In genomic region chrX:7728251-7729164, dm6 we compare ENCODE assay signal across 6 fruit fly cellular contexts.
A peak's percentile ranks its signal among the peaks of the same experiment; 100 is the strongest.
TF ChIP-seq lines count a peak whose summit lies in the region.

Gene NELF-B, minus strand, starts transcription at chrX:7728361.
Gene CG12155, plus strand, starts transcription at chrX:7728755.

- TF ChIP-seq CTCF in whole organism, embryonic (GFP tag; optimal IDR thresholded peaks at IDR 0.05; lab: Kevin White, UChicago), result no peak

TF ChIP-seq in Kc167, 6 proteins besides CTCF, POLR2A, EP300 and RAD21:
- TF ChIP-seq h (optimal IDR thresholded peaks at IDR 0.05; lab: Kevin White, UChicago) (peak; percentile 20), insv (optimal IDR thresholded peaks at IDR 0.05; lab: Kevin White, UChicago) (no peak)

TF ChIP-seq in whole organism, adult, 20 proteins besides CTCF, POLR2A, EP300 and RAD21 (continues in another document):
- TF ChIP-seq bab1 (GFP tag; optimal IDR thresholded peaks at IDR 0.05; lab: Kevin White, UChicago) (no peak), tj (GFP tag; optimal IDR thresholded peaks at IDR 0.05; lab: Kevin White, UChicago) (peak; percentile 50), Hr96 (GFP tag; optimal IDR thresholded peaks at IDR 0.05; lab: Kevin White, UChicago) (no peak), CG33017 (tag; optimal IDR thresholded peaks at IDR 0.05; lab: Kevin White, UChicago) (no peak), CG7045 (GFP tag; optimal IDR thresholded peaks at IDR 0.05; lab: Kevin White, UChicago) (peak; percentile 36), ovo (GFP tag; optimal IDR thresholded peaks at IDR 0.05; lab: Kevin White, UChicago) (peak; percentile 46), toe (GFP tag; optimal IDR thresholded peaks at IDR 0.05; lab: Kevin White, UChicago) (peak; percentile 49), CG1620 (GFP tag; optimal IDR thresholded peaks at IDR 0.05; lab: Kevin White, UChicago) (peak; percentile 61), pad (GFP tag; optimal IDR thresholded peaks at IDR 0.05; lab: Kevin White, UChicago) (peak; percentile 57), Mnt (GFP tag; optimal IDR thresholded peaks at IDR 0.05; lab: Kevin White, UChicago) (peak; percentile 37), CG14711 (tag; optimal IDR thresholded peaks at IDR 0.05; lab: Kevin White, UChicago) (peak; percentile 31), Clk (GFP tag; optimal IDR thresholded peaks at IDR 0.05; lab: Kevin White, UChicago) (no peak), CG5204 (GFP tag; optimal IDR thresholded peaks at IDR 0.05; lab: Kevin White, UChicago) (no peak), CG12768 (GFP tag; optimal IDR thresholded peaks at IDR 0.05; lab: Kevin White, UChicago) (peak; percentile 6), cic (GFP tag; optimal IDR thresholded peaks at IDR 0.05; lab: Kevin White, UChicago) (no peak), cnc (optimal IDR thresholded peaks at IDR 0.05; lab: Kevin White, UChicago) (no peak), CG7101 (tag; optimal IDR thresholded peaks at IDR 0.05; lab: Kevin White, UChicago) (peak; percentile 59), kay (GFP tag; lab: Kevin White, UChicago; ENCODE audit: borderline replicate concordance) (no peak)

TF ChIP-seq in whole organism, embryonic, 481 proteins besides CTCF, POLR2A, EP300 and RAD21 (continues in another document):
- no peak for TF ChIP-seq D (optimal IDR thresholded peaks at IDR 0.05; lab: Kevin White, UChicago)
- peak; percentile 42 for TF ChIP-seq D (GFP tag; optimal IDR thresholded peaks at IDR 0.05; lab: Kevin White, UChicago)
- no peak for TF ChIP-seq CG8089 (GFP tag; optimal IDR thresholded peaks at IDR 0.05; lab: Kevin White, UChicago)
- TF ChIP-seq Pdp1 (GFP tag; optimal IDR thresholded peaks at IDR 0.05; lab: Kevin White, UChicago), result peak; percentile 24 to 27
- no peak for TF ChIP-seq Trl (optimal IDR thresholded peaks at IDR 0.05; lab: Kevin White, UChicago)
- no peak for TF ChIP-seq Trl (GFP tag; optimal IDR thresholded peaks at IDR 0.05; lab: Kevin White, UChicago)
- TF ChIP-seq TFAM (GFP tag; optimal IDR thresholded peaks at IDR 0.05; lab: Kevin White, UChicago), result no peak
- no peak for TF ChIP-seq Hey (tag; optimal IDR thresholded peaks at IDR 0.05; lab: Kevin White, UChicago)
- TF ChIP-seq CG43689 (GFP tag; IDR thresholded peaks at IDR 0.05; lab: Robert Waterston, UW), result no peak
- peak; percentile 47 for TF ChIP-seq tin (GFP tag; optimal IDR thresholded peaks at IDR 0.05; lab: Kevin White, UChicago)
- TF ChIP-seq Xrp1 (GFP tag; IDR thresholded peaks at IDR 0.05; lab: Robert Waterston, UW), result peak; percentile 9; the same call in 1 of the 2 replicates
- TF ChIP-seq Elba2 (GFP tag; optimal IDR thresholded peaks at IDR 0.05; lab: Kevin White, UChicago), result peak; percentile 8
- no peak for TF ChIP-seq kay (GFP tag; optimal IDR thresholded peaks at IDR 0.05; lab: Kevin White, UChicago)
- TF ChIP-seq Deaf1 (tag; optimal IDR thresholded peaks at IDR 0.05; lab: Kevin White, UChicago), result no peak
- no peak for TF ChIP-seq CG1603 (tag; optimal IDR thresholded peaks at IDR 0.05; lab: Kevin White, UChicago)
- no peak for TF ChIP-seq sens (GFP tag; lab: Kevin White, UChicago)
- no peak for TF ChIP-seq HHEX (GFP tag; optimal IDR thresholded peaks at IDR 0.05; lab: Kevin White, UChicago)
- peak; percentile 80 for TF ChIP-seq BEAF-32 (GFP tag; optimal IDR thresholded peaks at IDR 0.05; lab: Kevin White, UChicago)
- TF ChIP-seq exex (tag; optimal IDR thresholded peaks at IDR 0.05; lab: Kevin White, UChicago), result no peak
- TF ChIP-seq h (optimal IDR thresholded peaks at IDR 0.05; lab: Kevin White, UChicago), result no peak

TF ChIP-seq in whole organism, prepupa, 60 proteins besides CTCF, POLR2A, EP300 and RAD21 (continues in another document):
- TF ChIP-seq CG34406 (GFP tag; optimal IDR thresholded peaks at IDR 0.05; lab: Kevin White, UChicago) (peak; percentile 41), CG6792 (GFP tag; optimal IDR thresholded peaks at IDR 0.05; lab: Kevin White, UChicago) (no peak), Sox15 (GFP tag; optimal IDR thresholded peaks at IDR 0.05; lab: Kevin White, UChicago) (peak; percentile 15), CG31627 (GFP tag; optimal IDR thresholded peaks at IDR 0.05; lab: Kevin White, UChicago) (peak; percentile 46), Ets96B (tag; optimal IDR thresholded peaks at IDR 0.05; lab: Kevin White, UChicago) (no peak), CG11294 (GFP tag; IDR thresholded peaks at IDR 0.05; lab: Robert Waterston, UW) (no peak), CG15336 (GFP tag; IDR thresholded peaks at IDR 0.05; lab: Robert Waterston, UW) (no peak), CG8632 (GFP tag; optimal IDR thresholded peaks at IDR 0.05; lab: Kevin White, UChicago) (peak; percentile 39), CG3919 (GFP tag; optimal IDR thresholded peaks at IDR 0.05; lab: Kevin White, UChicago) (no peak), Eip75B (GFP tag; optimal IDR thresholded peaks at IDR 0.05; lab: Kevin White, UChicago) (no peak), lz (GFP tag; optimal IDR thresholded peaks at IDR 0.05; lab: Kevin White, UChicago) (peak; percentile 60), svp (GFP tag; lab: Kevin White, UChicago) (peak; percentile 77), esn (GFP tag; optimal IDR thresholded peaks at IDR 0.05; lab: Kevin White, UChicago) (peak; percentile 63), CG6163 (GFP tag; IDR thresholded peaks at IDR 0.05; lab: Robert Waterston, UW) (0 out of 3 replicates have a peak, but pooled peaks have one; percentile 26), CG3032 (tag; optimal IDR thresholded peaks at IDR 0.05; lab: Kevin White, UChicago) (peak; percentile 55), CG6808 (GFP tag; optimal IDR thresholded peaks at IDR 0.05; lab: Kevin White, UChicago) (no peak), dsx (GFP tag; optimal IDR thresholded peaks at IDR 0.05; lab: Kevin White, UChicago; ENCODE audit: poor library complexity, severe bottlenecking) (peak; percentile 69), Eip78C (GFP tag; lab: Kevin White, UChicago) (peak; percentile 77), CG11902 (GFP tag; optimal IDR thresholded peaks at IDR 0.05; lab: Kevin White, UChicago) (peak; percentile 35)

TF ChIP-seq in whole organism, pupa, 21 proteins besides CTCF, POLR2A, EP300 and RAD21:
- TF ChIP-seq Pif1A (GFP tag; optimal IDR thresholded peaks at IDR 0.05; lab: Kevin White, UChicago), result no peak
- TF ChIP-seq CG9948 (tag; optimal IDR thresholded peaks at IDR 0.05; lab: Kevin White, UChicago), result peak; percentile 6
- no peak for TF ChIP-seq CG14655 (GFP tag; optimal IDR thresholded peaks at IDR 0.05; lab: Kevin White, UChicago)
- no peak for TF ChIP-seq CG13204 (GFP tag; optimal IDR thresholded peaks at IDR 0.05; lab: Kevin White, UChicago)
- TF ChIP-seq Snoo (tag; optimal IDR thresholded peaks at IDR 0.05; lab: Kevin White, UChicago), result peak; percentile 36
- peak; percentile 5 for TF ChIP-seq CG34367 (tag; optimal IDR thresholded peaks at IDR 0.05; lab: Kevin White, UChicago)
- no peak for TF ChIP-seq CG8301 (tag; optimal IDR thresholded peaks at IDR 0.05; lab: Kevin White, UChicago)
- peak; percentile 53 for TF ChIP-seq CG15710 (tag; optimal IDR thresholded peaks at IDR 0.05; lab: Kevin White, UChicago)
- 0 out of 3 replicates have a peak, but pooled peaks have one; percentile 11 for TF ChIP-seq CG4496 (GFP tag; IDR thresholded peaks at IDR 0.05; lab: Robert Waterston, UW)

TF ChIP-seq in whole organism, wandering third instar larva, 38 proteins besides CTCF, POLR2A, EP300 and RAD21:
- TF ChIP-seq br (GFP tag; optimal IDR thresholded peaks at IDR 0.05; lab: Kevin White, UChicago), result no peak
- TF ChIP-seq fru (GFP tag; optimal IDR thresholded peaks at IDR 0.05; lab: Kevin White, UChicago), result no peak
- TF ChIP-seq sage (GFP tag; optimal IDR thresholded peaks at IDR 0.05; lab: Kevin White, UChicago), result no peak
- TF ChIP-seq ey (GFP tag; optimal IDR thresholded peaks at IDR 0.05; lab: Kevin White, UChicago), result peak; percentile 40
- TF ChIP-seq Sp1 (GFP tag; optimal IDR thresholded peaks at IDR 0.05; lab: Kevin White, UChicago), result peak; percentile 47
- TF ChIP-seq CG9705 (GFP tag; optimal IDR thresholded peaks at IDR 0.05; lab: Kevin White, UChicago), result no peak
- TF ChIP-seq Rel (GFP tag; optimal IDR thresholded peaks at IDR 0.05; lab: Kevin White, UChicago), result no peak
- no peak for TF ChIP-seq Rel (tag; optimal IDR thresholded peaks at IDR 0.05; lab: Kevin White, UChicago)
- TF ChIP-seq OdsH (GFP tag; optimal IDR thresholded peaks at IDR 0.05; lab: Kevin White, UChicago), result peak; percentile 34
- peak; percentile 50 for TF ChIP-seq dmrt93B (GFP tag; optimal IDR thresholded peaks at IDR 0.05; lab: Kevin White, UChicago)
- TF ChIP-seq Jra (GFP tag; optimal IDR thresholded peaks at IDR 0.05; lab: Kevin White, UChicago), result no peak
- no peak for TF ChIP-seq dsf (GFP tag; optimal IDR thresholded peaks at IDR 0.05; lab: Kevin White, UChicago; ENCODE audit: borderline replicate concordance)
- no peak for TF ChIP-seq sv (GFP tag; optimal IDR thresholded peaks at IDR 0.05; lab: Kevin White, UChicago)
- TF ChIP-seq Abd-B (GFP tag; optimal IDR thresholded peaks at IDR 0.05; lab: Kevin White, UChicago), result no peak
- TF ChIP-seq lola (GFP tag; optimal IDR thresholded peaks at IDR 0.05; lab: Kevin White, UChicago), result no peak
- no peak for TF ChIP-seq Hnf4 (GFP tag; optimal IDR thresholded peaks at IDR 0.05; lab: Kevin White, UChicago)
- TF ChIP-seq GATAd (GFP tag; optimal IDR thresholded peaks at IDR 0.05; lab: Kevin White, UChicago), result no peak
- TF ChIP-seq tai (GFP tag; optimal IDR thresholded peaks at IDR 0.05; lab: Kevin White, UChicago), result no peak
- no peak for TF ChIP-seq Vsx2 (GFP tag; optimal IDR thresholded peaks at IDR 0.05; lab: Kevin White, UChicago; ENCODE audit: partially characterized antibody)
- peak; percentile 63 for TF ChIP-seq HLH106 (tag; optimal IDR thresholded peaks at IDR 0.05; lab: Kevin White, UChicago)
- TF ChIP-seq Dif (GFP tag; optimal IDR thresholded peaks at IDR 0.05; lab: Kevin White, UChicago; ENCODE audit: partially characterized antibody), result no peak
- no peak for TF ChIP-seq pan (optimal IDR thresholded peaks at IDR 0.05; lab: Kevin White, UChicago)
- peak; percentile 51 for TF ChIP-seq woc (GFP tag; optimal IDR thresholded peaks at IDR 0.05; lab: Kevin White, UChicago)
- peak in 1 of 2 experiments; percentile 67 for TF ChIP-seq foxo (GFP tag; optimal IDR thresholded peaks at IDR 0.05; lab: Kevin White, UChicago)
- no peak for TF ChIP-seq CrebA (GFP tag; optimal IDR thresholded peaks at IDR 0.05; lab: Kevin White, UChicago; ENCODE audit: borderline replicate concordance)
- peak; percentile 32 for TF ChIP-seq h (GFP tag; optimal IDR thresholded peaks at IDR 0.05; lab: Kevin White, UChicago)
- no peak for TF ChIP-seq brk (GFP tag; optimal IDR thresholded peaks at IDR 0.05; lab: Kevin White, UChicago)
- peak; percentile 2 for TF ChIP-seq Myc (optimal IDR thresholded peaks at IDR 0.05; lab: Kevin White, UChicago)
- peak; percentile 49 for TF ChIP-seq rgr (GFP tag; optimal IDR thresholded peaks at IDR 0.05; lab: Kevin White, UChicago)
- no peak for TF ChIP-seq Hr78 (GFP tag; optimal IDR thresholded peaks at IDR 0.05; lab: Kevin White, UChicago)
- peak; percentile 10 for TF ChIP-seq Hr83 (GFP tag; optimal IDR thresholded peaks at IDR 0.05; lab: Kevin White, UChicago; ENCODE audit: poor library complexity, severe bottlenecking)
- TF ChIP-seq psq (GFP tag; optimal IDR thresholded peaks at IDR 0.05; lab: Kevin White, UChicago), result peak; percentile 35
